Worm (Caenorhabditis elegans) whole organism, early embryonic: ENCODE measurements around the gene F33H12.7.
"Not testable (repeated sequence)": the region's sequence is repeated elsewhere in the genome, so short reads cannot be mapped to it uniquely, and the experiment has no call there.

Source experiments
- B0310.2 ChIP-seq: sonication (generic microtip); optimal IDR thresholded peaks from 2 replicates; lab custom pipeline; 2016; ENCODE audit warnings: mild to moderate bottlenecking, missing genetic modification characterization, missing compliant biosample characterization
- F13C5.2 ChIP-seq: sonication (generic microtip); optimal IDR thresholded peaks from 2 replicates; lab custom pipeline; 2017; ENCODE audit warnings: mild to moderate bottlenecking, missing genetic modification characterization, inconsistent platforms, missing compliant biosample characterization
- aly-1 ChIP-seq: sonication (generic microtip); optimal IDR thresholded peaks from 2 replicates; lab custom pipeline; 2016; ENCODE audit warnings: missing genetic modification characterization, missing compliant biosample characterization
- ama-1 ChIP-seq: fragments of 150-350 bp; optimal IDR thresholded peaks from 2 replicates; lab custom pipeline; 2014
- ceh-13 ChIP-seq: fragments of 200-800 bp; sonication (Bioruptor generic); optimal IDR thresholded peaks from 2 replicates; lab custom pipeline; 2018; ENCODE audit warnings: mild to moderate bottlenecking, missing genetic modification characterization, missing compliant biosample characterization
- ceh-36 ChIP-seq: sonication (generic microtip); optimal IDR thresholded peaks from 2 replicates; lab custom pipeline; 2016; ENCODE audit warnings: missing genetic modification characterization, inconsistent platforms, missing compliant biosample characterization
- ets-7 ChIP-seq: sonication (generic microtip); optimal IDR thresholded peaks from 2 replicates; lab custom pipeline; 2016; ENCODE audit warnings: missing genotype, missing genetic modification characterization, missing compliant biosample characterization
- flt-1 ChIP-seq: fragments of 200-800 bp; sonication (Bioruptor generic); IDR thresholded peaks from 2 replicates; pipeline ENCODE4 v1.3.6; 2022; ENCODE audit warnings: missing genetic modification characterization, missing compliant biosample characterization
- hmbx-1 ChIP-seq: sonication (generic microtip); optimal IDR thresholded peaks from 2 replicates; lab custom pipeline; 2016; ENCODE audit warnings: mild to moderate bottlenecking, missing genetic modification characterization, missing compliant biosample characterization
- hmg-4 ChIP-seq: fragments of 200-800 bp; sonication (Bioruptor generic); optimal IDR thresholded peaks from 2 replicates; lab custom pipeline; 2018; ENCODE audit warnings: mild to moderate bottlenecking, missing genetic modification characterization, missing compliant biosample characterization
- hnd-1 ChIP-seq: sonication (generic microtip); optimal IDR thresholded peaks from 2 replicates; lab custom pipeline; 2016; ENCODE audit warnings: missing genetic modification characterization, missing compliant biosample characterization
- pes-1 ChIP-seq: fragments of 200-800 bp; sonication (Bioruptor generic); IDR thresholded peaks from 2 replicates; pipeline ENCODE4 v1.3.6; 2022; ENCODE audit warnings: missing genetic modification reagents, missing genetic modification characterization, missing compliant biosample characterization
- scrt-1 ChIP-seq: fragments of 200-800 bp; sonication (Bioruptor generic); IDR thresholded peaks from 2 replicates; pipeline ENCODE4 v1.3.6; 2022; ENCODE audit warnings: missing genetic modification characterization, missing compliant biosample characterization
- sea-1 ChIP-seq: fragments of 200-800 bp; sonication (Bioruptor generic); conservative IDR thresholded peaks from 2 replicates; pipeline ENCODE4 v1.3.6; 2022; ENCODE audit warnings: missing genetic modification characterization, missing compliant biosample characterization
- tbx-11 ChIP-seq: fragments of 200-800 bp; sonication (Bioruptor generic); IDR thresholded peaks from 2 replicates; pipeline ENCODE4 v1.3.6; 2022; ENCODE audit warnings: missing genetic modification characterization, missing compliant biosample characterization
- tbx-37 ChIP-seq: fragments of 200-800 bp; sonication (Bioruptor generic); conservative IDR thresholded peaks from 2 replicates; pipeline ENCODE4 v1.3.6; 2022; ENCODE audit warnings: missing genetic modification reagents, missing genetic modification characterization, missing compliant biosample characterization
- tra-4 ChIP-seq: sonication (generic microtip); optimal IDR thresholded peaks from 2 replicates; lab custom pipeline; 2017; ENCODE audit warnings: missing genetic modification characterization, missing compliant biosample characterization

F33H12.7 gene

DNA sequence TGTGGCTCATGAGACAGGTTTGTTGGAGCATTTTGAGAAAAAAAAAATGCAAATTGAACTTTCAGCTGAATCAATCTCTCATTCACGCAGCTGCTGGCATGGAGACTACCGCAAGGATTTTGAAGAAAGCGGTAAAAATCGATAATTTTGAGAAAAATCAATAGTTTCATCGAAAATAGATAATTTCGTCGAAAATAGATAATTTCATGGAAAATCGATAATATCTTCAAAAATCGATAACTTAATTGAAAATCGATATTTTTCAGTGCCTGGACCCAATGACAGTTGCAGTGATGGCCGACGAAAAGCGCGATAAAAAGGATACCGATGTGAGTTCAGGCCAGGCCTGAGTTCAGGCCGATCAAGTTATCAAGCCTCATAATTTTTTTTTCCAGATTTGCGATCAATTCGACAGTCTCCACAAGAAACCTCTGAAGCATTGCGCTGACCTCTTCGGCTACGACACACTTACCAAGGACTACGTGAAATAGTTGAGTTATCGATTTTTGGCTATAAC, 36.3 kb upstream of the F33H12.7 start, which contains the start of gene D2062.4:
Gene D2062.4 (plus strand): TSS at position 467 of the 517 bp plus-strand sequence.
- TF ChIP-seq hmbx-1 (tag; lab: Kevin White, UChicago); ama-1 (lab: Kevin White, UChicago); tra-4 (tag; lab: Kevin White, UChicago): not testable (repeated sequence)

- TF ChIP-seq ceh-13 (GFP tag; lab: Kevin White, UChicago): no peak
- TF ChIP-seq ama-1 (lab: Kevin White, UChicago): no peak
- no peak for TF ChIP-seq hmg-4 (GFP tag; lab: Kevin White, UChicago)
- TF ChIP-seq tbx-37 (GFP tag; lab: Robert Waterston, UW): no peak
- no peak for TF ChIP-seq flt-1
- TF ChIP-seq scrt-1 (GFP tag; lab: Robert Waterston, UW): no peak
- TF ChIP-seq hmbx-1 (tag; lab: Kevin White, UChicago): no peak
- TF ChIP-seq ceh-36 (tag; lab: Kevin White, UChicago): no peak
- TF ChIP-seq aly-1 (tag; lab: Kevin White, UChicago): no peak
Measured at ce11 chrII:2622480-2622879, 35.8 kb upstream of the F33H12.7 start, which contains the start of gene D2062.5. D2062.5 (plus strand) TSS chrII:2622780.

ce11 chrII:2619148-2619547, 32.4 kb upstream of the F33H12.7 start, which contains the start of gene msrp-6:
msrp-6 (plus strand) TSS chrII:2619448.
- not testable (repeated sequence) for TF ChIP-seq aly-1, F13C5.2, hmbx-1 (tag; lab: Kevin White, UChicago)

DNA sequence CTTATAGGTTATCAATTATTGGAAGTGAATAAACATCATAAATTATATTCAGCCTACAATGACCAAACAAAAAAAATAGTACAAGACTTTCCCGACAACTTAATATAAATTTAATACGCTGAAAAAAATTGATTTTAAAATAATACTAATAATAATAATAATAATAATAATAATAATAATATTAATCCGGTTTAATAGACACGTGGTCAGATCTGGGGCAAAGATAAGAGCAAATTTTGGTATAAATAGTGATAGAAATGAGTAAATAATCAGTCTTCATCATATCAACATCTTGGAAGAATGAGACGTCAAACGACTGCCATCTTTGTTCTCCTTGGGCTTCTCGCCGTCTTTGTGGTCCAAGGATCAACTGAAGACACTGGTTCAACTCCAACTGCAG, 29.9 kb upstream of the F33H12.7 start, which contains the start of gene msrp-5:
Gene msrp-5 (plus strand): TSS at position 301 of the 400 bp plus-strand sequence.
- TF ChIP-seq tbx-37 (GFP tag; lab: Robert Waterston, UW); flt-1; ceh-13 (GFP tag; lab: Kevin White, UChicago): not testable (repeated sequence)

- TF ChIP-seq tbx-37 (GFP tag; lab: Robert Waterston, UW); flt-1; aly-1 (tag; lab: Kevin White, UChicago): not testable (repeated sequence)
Measured at ce11 chrII:2612278-2612677, 25.6 kb upstream of the F33H12.7 start, which contains the start of gene D2062.13. D2062.13 (plus strand) TSS chrII:2612578.

- TF ChIP-seq sea-1: no peak
- peak; percentile 52 for TF ChIP-seq ceh-36 (tag; lab: Kevin White, UChicago)
Measured at ce11 chrII:2611009-2611408, 24.3 kb upstream of the F33H12.7 start.

- no peak for TF ChIP-seq hmg-4 (GFP tag; lab: Kevin White, UChicago)
- no peak for TF ChIP-seq ama-1 (lab: Kevin White, UChicago)
- TF ChIP-seq B0310.2: no peak
- TF ChIP-seq ets-7 (tag; lab: Kevin White, UChicago): no peak
- TF ChIP-seq hnd-1: no peak
- no peak for TF ChIP-seq hmbx-1 (tag; lab: Kevin White, UChicago)
- no peak for TF ChIP-seq pes-1 (GFP tag; lab: Robert Waterston, UW)
Measured at ce11 chrII:2610202-2610912, 23.6 kb upstream of the F33H12.7 start, which contains the start of gene sri-38. sri-38 (plus strand) TSS chrII:2610862.

DNA sequence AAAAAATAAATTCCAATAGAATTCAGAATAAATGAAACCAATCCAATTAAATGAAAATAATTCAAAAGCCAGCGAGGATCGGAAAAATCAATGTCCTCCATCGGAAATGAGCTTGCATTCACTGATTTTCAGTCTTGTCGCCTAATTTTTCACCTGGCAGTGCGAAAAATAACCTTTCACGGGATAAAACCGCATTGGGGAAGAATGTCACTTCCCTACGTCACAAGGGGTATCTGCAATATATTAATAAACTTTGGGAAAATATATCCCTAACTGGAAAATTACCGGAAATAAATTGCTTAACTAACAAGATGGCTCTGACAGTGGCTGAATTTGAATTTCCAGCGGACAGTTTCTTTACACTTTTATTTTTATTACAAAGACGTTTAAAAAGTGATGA, 18.6 kb upstream of the F33H12.7 start, which contains the start of gene sri-77:
Gene sri-77 (minus strand): TSS at position 101 of the 400 bp plus-strand sequence.
- TF ChIP-seq B0310.2 (no peak), hmbx-1 (tag; lab: Kevin White, UChicago) (no peak)

- TF ChIP-seq tra-4 (tag; lab: Kevin White, UChicago) (no peak), flt-1 (no peak), tbx-11 (GFP tag; lab: Robert Waterston, UW) (no peak), aly-1 (tag; lab: Kevin White, UChicago) (no peak), scrt-1 (GFP tag; lab: Robert Waterston, UW) (no peak), hnd-1 (no peak), hmg-4 (GFP tag; lab: Kevin White, UChicago) (no peak), ama-1 (lab: Kevin White, UChicago) (no peak), F13C5.2 (tag; lab: Kevin White, UChicago) (no peak)
Measured at ce11 chrII:2600931-2601330, 14.2 kb upstream of the F33H12.7 start.
